Fruit fly (Drosophila melanogaster) whole organism, embryonic: ENCODE measurements around the gene CG32121.

Experiments used
- CG15011 ChIP-seq: fragments of 200-800 bp; sonication (Bioruptor generic); optimal IDR thresholded peaks from 3 replicates; lab custom pipeline; 2018; ENCODE audit warnings: missing biosample characterization, mild to moderate bottlenecking, missing genetic modification characterization
- CG32767 ChIP-seq: fragments of 200-800 bp; sonication (Bioruptor generic); IDR thresholded peaks from 2 replicates; pipeline ENCODE4 v1.3.6; 2022; ENCODE audit warnings: missing biosample characterization, missing genetic modification characterization
- CrebB ChIP-seq: fragments of 200-800 bp; sonication (Bioruptor generic); optimal IDR thresholded peaks from 3 replicates; lab custom pipeline; 2018; ENCODE audit warnings: missing biosample characterization, mild to moderate bottlenecking, missing genetic modification characterization
- al ChIP-seq: fragments of 200-800 bp; sonication (Bioruptor generic); IDR thresholded peaks from 2 replicates; pipeline ENCODE4 v1.3.6; 2022; ENCODE audit warnings: missing biosample characterization, missing genetic modification characterization
- slp2 ChIP-seq: fragments of 200-800 bp; sonication (Bioruptor generic); optimal IDR thresholded peaks from 2 replicates; lab custom pipeline; 2016; ENCODE audit warnings: missing biosample characterization, missing genetic modification characterization

DNA sequence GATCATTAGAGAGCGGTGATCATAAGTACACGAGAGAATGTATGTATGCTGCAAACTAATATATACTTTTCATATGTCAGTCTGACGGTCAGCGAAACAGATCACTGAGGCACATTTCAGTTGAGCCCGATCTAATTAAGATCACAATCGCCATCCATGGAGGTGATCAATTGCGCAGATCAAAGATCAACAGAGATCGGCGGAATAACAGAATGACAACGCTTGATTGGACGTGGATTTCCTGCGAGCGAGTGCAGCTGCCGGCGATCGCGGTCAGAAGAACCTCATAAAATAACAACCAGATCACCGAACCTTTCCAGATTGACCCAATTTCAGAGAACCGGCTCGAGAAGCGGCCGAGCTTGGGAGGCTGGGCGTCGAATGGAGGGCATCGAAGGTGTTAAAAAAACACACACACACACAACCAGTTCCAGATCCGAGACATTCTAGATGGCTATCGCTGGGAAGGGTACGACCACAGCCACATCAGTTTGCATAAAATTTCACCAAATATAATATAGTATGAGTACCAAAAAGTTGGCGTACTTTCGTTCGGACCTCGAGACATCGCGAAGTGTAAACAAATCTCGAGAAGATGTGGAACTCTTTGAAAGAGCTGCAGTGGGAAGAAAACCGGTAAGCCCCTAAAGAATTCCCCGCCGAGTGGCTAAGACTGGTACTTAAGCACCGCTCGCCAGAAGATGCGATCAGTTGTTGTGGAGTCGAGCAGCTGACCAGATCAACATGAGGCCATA is 39.9 kb downstream of the CG32121 start, which contains the start of gene ImpL1:
- TF ChIP-seq CG32767 (GFP tag; lab: Robert Waterston, UW) (no peak), slp2 (no peak), CG15011 (GFP tag; lab: Kevin White, UChicago) (no peak), CrebB (tag; lab: Kevin White, UChicago) (no peak), al (GFP tag; lab: Robert Waterston, UW) (no peak)
